Fruit fly (Drosophila melanogaster): ENCODE results near the gene CG13293.

Gene CG13293

DNA sequence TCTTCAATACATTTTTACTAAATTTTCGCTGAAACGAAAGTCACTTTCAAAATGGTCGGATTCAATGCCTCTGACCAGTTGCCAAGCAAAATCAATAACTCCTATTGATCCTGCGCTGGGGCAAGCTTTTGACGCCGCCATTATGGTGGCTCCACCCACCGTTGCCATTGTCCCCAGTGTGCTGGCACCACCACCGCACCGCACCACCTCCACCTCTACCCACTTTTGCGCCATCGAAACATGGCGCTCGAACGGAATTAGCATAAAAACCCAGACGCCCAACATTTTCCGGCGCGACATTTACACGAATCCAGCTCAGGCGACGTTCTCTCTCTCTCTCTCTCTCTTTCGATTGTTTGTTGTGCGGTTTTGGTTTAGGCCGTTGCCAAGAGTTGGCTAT is 34.2 kb downstream of the CG13293 start (continued):
- no peak for TF ChIP-seq CG2712 (tag; optimal IDR thresholded peaks at IDR 0.05)
- no peak for TF ChIP-seq CG11504 (tag; optimal IDR thresholded peaks at IDR 0.05)
- no peak for TF ChIP-seq CG6765 (GFP tag; optimal IDR thresholded peaks at IDR 0.05)
- TF ChIP-seq nmo (GFP tag; optimal IDR thresholded peaks at IDR 0.05), result no peak
- no peak for TF ChIP-seq Gsc (GFP tag; IDR thresholded peaks at IDR 0.05)
- no peak for TF ChIP-seq CG33557 (GFP tag; optimal IDR thresholded peaks at IDR 0.05)
- no peak for TF ChIP-seq Doc3 (GFP tag; IDR thresholded peaks at IDR 0.05; ENCODE audit: partially characterized antibody)
- TF ChIP-seq Fer2 (tag; optimal IDR thresholded peaks at IDR 0.05), result no peak
- TF ChIP-seq CG13775 (GFP tag; optimal IDR thresholded peaks at IDR 0.05), result no peak
- no peak for TF ChIP-seq CG12299 (tag; optimal IDR thresholded peaks at IDR 0.05)
- no peak for TF ChIP-seq maf-S (GFP tag; optimal IDR thresholded peaks at IDR 0.05)
- no peak for TF ChIP-seq cad (GFP tag; optimal IDR thresholded peaks at IDR 0.05)
- no peak for TF ChIP-seq Neu2 (GFP tag; optimal IDR thresholded peaks at IDR 0.05; ENCODE audit: borderline replicate concordance)
- TF ChIP-seq onecut (GFP tag; IDR thresholded peaks at IDR 0.05), result peak; percentile 83
- peak; percentile 64 for TF ChIP-seq crol (GFP tag; IDR thresholded peaks at IDR 0.05)
- no peak for TF ChIP-seq lbe (GFP tag; optimal IDR thresholded peaks at IDR 0.05)
- no peak for TF ChIP-seq pnt (GFP tag; optimal IDR thresholded peaks at IDR 0.05)
- no peak for TF ChIP-seq BtbVII (GFP tag; optimal IDR thresholded peaks at IDR 0.05)
- no peak for TF ChIP-seq dm (GFP tag; optimal IDR thresholded peaks at IDR 0.05)
- TF ChIP-seq Nf-YC (tag; optimal IDR thresholded peaks at IDR 0.05), result peak; percentile 82
- no peak for TF ChIP-seq hkb (optimal IDR thresholded peaks at IDR 0.05)
- TF ChIP-seq hkb (GFP tag; IDR thresholded peaks at IDR 0.05), result no peak
- no peak for TF ChIP-seq CG17385 (GFP tag; optimal IDR thresholded peaks at IDR 0.05)

- TF ChIP-seq eve (GFP tag; optimal IDR thresholded peaks at IDR 0.05) (no peak), bab2 (GFP tag; optimal IDR thresholded peaks at IDR 0.05) (peak; percentile 42), lilli (GFP tag; optimal IDR thresholded peaks at IDR 0.05) (peak; percentile 32), nerfin-2 (GFP tag; IDR thresholded peaks at IDR 0.05; ENCODE audit: partially characterized antibody) (no peak), CG2889 (GFP tag; IDR thresholded peaks at IDR 0.05) (no peak), Hsf (GFP tag; optimal IDR thresholded peaks at IDR 0.05) (peak; percentile 53), CG8924 (tag; optimal IDR thresholded peaks at IDR 0.05) (no peak), sr (GFP tag; IDR thresholded peaks at IDR 0.05) (peak; percentile 93), ems (GFP tag; optimal IDR thresholded peaks at IDR 0.05) (peak; percentile 65), peb (GFP tag; IDR thresholded peaks at IDR 0.05) (peak; percentile 52; the same call in 1 of the 2 replicates), hb (GFP tag; IDR thresholded peaks at IDR 0.05; ENCODE audit: partially characterized antibody) (no peak), Bgb (GFP tag; IDR thresholded peaks at IDR 0.05; ENCODE audit: partially characterized antibody) (peak; percentile 22; the same call in 1 of the 2 replicates), ro (GFP tag; IDR thresholded peaks at IDR 0.05) (no peak), CG4282 (GFP tag; optimal IDR thresholded peaks at IDR 0.05) (no peak), luna (GFP tag; optimal IDR thresholded peaks at IDR 0.05) (peak; percentile 81), dimm (GFP tag; IDR thresholded peaks at IDR 0.05) (0 out of 2 replicates have a peak, but pooled peaks have one; percentile 34), Bdp1 (GFP tag; optimal IDR thresholded peaks at IDR 0.05) (peak; percentile 46), CG4360 (GFP tag; IDR thresholded peaks at IDR 0.05) (peak; percentile 53), CG4820 (GFP tag; optimal IDR thresholded peaks at IDR 0.05) (peak; percentile 47), CG4328 (GFP tag; optimal IDR thresholded peaks at IDR 0.05) (peak; percentile 81), Hmx (GFP tag; optimal IDR thresholded peaks at IDR 0.05) (no peak), CG17802 (tag; optimal IDR thresholded peaks at IDR 0.05) (peak; percentile 98), CG18476 (GFP tag; optimal IDR thresholded peaks at IDR 0.05) (peak; percentile 8), CG18011 (GFP tag; optimal IDR thresholded peaks at IDR 0.05) (no peak), CG5953 (GFP tag; IDR thresholded peaks at IDR 0.05) (peak; percentile 79), CG8388 (GFP tag; optimal IDR thresholded peaks at IDR 0.05) (peak; percentile 55), CG15073 (GFP tag; optimal IDR thresholded peaks at IDR 0.05) (no peak), YL-1 (GFP tag; optimal IDR thresholded peaks at IDR 0.05) (peak; percentile 25)
Measured at dm6 chr3L:6124616-6125408, 42.1 kb downstream of the CG13293 start.
